Worm (Caenorhabditis elegans) whole organism, late embryonic: ENCODE results near the gene somi-1.

Source experiments
- C08G9.2 ChIP-seq: sonication (generic microtip); optimal IDR thresholded peaks from 2 replicates; lab custom pipeline; 2016; ENCODE audit warnings: mild to moderate bottlenecking, missing genetic modification characterization, moderate library complexity, missing compliant biosample characterization
- ahr-1 ChIP-seq: sonication (generic microtip); optimal IDR thresholded peaks from 2 replicates; lab custom pipeline; 2016; ENCODE audit warnings: missing genetic modification characterization, missing compliant biosample characterization
- ceh-14 ChIP-seq: sonication (generic microtip); optimal IDR thresholded peaks from 2 replicates; lab custom pipeline; 2016; ENCODE audit warnings: missing genotype, missing genetic modification characterization, missing compliant biosample characterization
- ceh-19 ChIP-seq: fragments of 200-800 bp; sonication (Bioruptor generic); optimal IDR thresholded peaks from 2 replicates; lab custom pipeline; 2018; ENCODE audit warnings: mild to moderate bottlenecking, missing genetic modification characterization, missing compliant biosample characterization
- ceh-2 ChIP-seq: sonication (generic microtip); optimal IDR thresholded peaks from 2 replicates; lab custom pipeline; 2016; ENCODE audit warnings: missing genotype, missing genetic modification characterization, missing compliant biosample characterization
- ceh-22 ChIP-seq: sonication (generic microtip); optimal IDR thresholded peaks from 2 replicates; lab custom pipeline; 2017; ENCODE audit warnings: missing biosample characterization, missing genetic modification characterization
- ceh-31 ChIP-seq: sonication (generic microtip); optimal IDR thresholded peaks from 2 replicates; lab custom pipeline; 2016; ENCODE audit warnings: missing genetic modification characterization, missing compliant biosample characterization
- ceh-9 ChIP-seq: sonication (generic microtip); optimal IDR thresholded peaks from 2 replicates; lab custom pipeline; 2016; ENCODE audit warnings: mild to moderate bottlenecking, missing genetic modification characterization, inconsistent platforms, missing compliant biosample characterization
- dve-1 ChIP-seq: sonication (generic microtip); optimal IDR thresholded peaks from 2 replicates; lab custom pipeline; 2017; ENCODE audit warnings: antibody characterized with exemption, mild to moderate bottlenecking, missing genetic modification characterization, missing compliant biosample characterization
- elt-4 ChIP-seq: sonication (generic microtip); optimal IDR thresholded peaks from 2 replicates; lab custom pipeline; 2016; ENCODE audit warnings: missing genetic modification characterization, missing compliant biosample characterization
- ets-4 ChIP-seq: sonication (generic microtip); optimal IDR thresholded peaks from 2 replicates; lab custom pipeline; 2016; ENCODE audit warnings: missing genetic modification characterization, missing compliant biosample characterization
- fax-1 ChIP-seq: sonication (generic microtip); optimal IDR thresholded peaks from 2 replicates; lab custom pipeline; 2016; ENCODE audit warnings: missing genotype, missing genetic modification characterization, missing compliant biosample characterization
- fkh-6 ChIP-seq: sonication (generic microtip); optimal IDR thresholded peaks from 2 replicates; lab custom pipeline; 2016; ENCODE audit warnings: missing genetic modification characterization, missing compliant biosample characterization
- gmeb-2 ChIP-seq: sonication (generic microtip); optimal IDR thresholded peaks from 2 replicates; lab custom pipeline; 2016; ENCODE audit warnings: missing genetic modification characterization, inconsistent platforms, missing compliant biosample characterization
- hlh-15 ChIP-seq: sonication (generic microtip); optimal IDR thresholded peaks from 2 replicates; lab custom pipeline; 2016; ENCODE audit warnings: missing genetic modification characterization, missing compliant biosample characterization
- hlh-6 ChIP-seq: sonication (generic microtip); optimal IDR thresholded peaks from 2 replicates; lab custom pipeline; 2016; ENCODE audit warnings: missing genotype, missing genetic modification characterization, missing compliant biosample characterization
- hlh-8 ChIP-seq: sonication (generic microtip); optimal IDR thresholded peaks from 2 replicates; lab custom pipeline; 2016; ENCODE audit warnings: missing genotype, missing genetic modification characterization, missing compliant biosample characterization
- lim-6 ChIP-seq: sonication (generic microtip); optimal IDR thresholded peaks from 2 replicates; lab custom pipeline; 2016; ENCODE audit warnings: missing genetic modification characterization, missing compliant biosample characterization
- madf-2 ChIP-seq: sonication (generic microtip); optimal IDR thresholded peaks from 2 replicates; lab custom pipeline; 2017; ENCODE audit warnings: missing genetic modification characterization, missing compliant biosample characterization
- nfya-1 ChIP-seq: sonication (generic microtip); optimal IDR thresholded peaks from 2 replicates; lab custom pipeline; 2017; ENCODE audit warnings: missing genetic modification characterization, mild to moderate bottlenecking, missing compliant biosample characterization, antibody characterized with exemption, moderate library complexity
- pag-3 ChIP-seq: sonication (generic microtip); optimal IDR thresholded peaks from 2 replicates; lab custom pipeline; 2016; ENCODE audit warnings: missing compliant biosample characterization, missing genetic modification characterization, borderline replicate concordance
- pax-1 ChIP-seq: fragments of 150-350 bp; optimal IDR thresholded peaks from 2 replicates; lab custom pipeline; 2014; ENCODE audit warnings: missing biosample characterization, missing genetic modification characterization
- pha-2 ChIP-seq: sonication (generic microtip); optimal IDR thresholded peaks from 2 replicates; lab custom pipeline; 2017; ENCODE audit warnings: mild to moderate bottlenecking, missing genetic modification characterization, missing compliant biosample characterization
- pha-4 ChIP-seq: fragments of 150-350 bp; optimal IDR thresholded peaks from 2 replicates; lab custom pipeline; 2018; ENCODE audit warnings: missing biosample characterization, missing genetic modification reagents, missing genetic modification characterization
- ref-2 ChIP-seq: sonication (generic microtip); optimal IDR thresholded peaks from 2 replicates; lab custom pipeline; 2016; ENCODE audit warnings: missing genetic modification characterization, missing compliant biosample characterization
- rnt-1 ChIP-seq: sonication (generic microtip); optimal IDR thresholded peaks from 2 replicates; lab custom pipeline; 2016; ENCODE audit warnings: missing genetic modification characterization, missing compliant biosample characterization
- syd-9 ChIP-seq: sonication (generic microtip); optimal IDR thresholded peaks from 2 replicates; lab custom pipeline; 2016; ENCODE audit warnings: mild to moderate bottlenecking, missing genetic modification characterization, moderate library complexity, missing compliant biosample characterization
- tbx-7 ChIP-seq: sonication (generic microtip); optimal IDR thresholded peaks from 2 replicates; lab custom pipeline; 2016; ENCODE audit warnings: missing genotype, missing genetic modification characterization, missing compliant biosample characterization
- ttx-3 ChIP-seq: sonication (generic microtip); optimal IDR thresholded peaks from 2 replicates; lab custom pipeline; 2016; ENCODE audit warnings: missing genetic modification reagents, missing genetic modification characterization, missing compliant biosample characterization
- unc-42 ChIP-seq: sonication (generic microtip); optimal IDR thresholded peaks from 2 replicates; lab custom pipeline; 2016; ENCODE audit warnings: missing genotype, missing genetic modification characterization, missing compliant biosample characterization
- unc-86 ChIP-seq: sonication (generic microtip); optimal IDR thresholded peaks from 2 replicates; lab custom pipeline; 2016; ENCODE audit warnings: missing genetic modification characterization, missing compliant biosample characterization
- zip-5 ChIP-seq: sonication (generic microtip); optimal IDR thresholded peaks from 2 replicates; lab custom pipeline; 2016; ENCODE audit warnings: missing genetic modification characterization, missing compliant biosample characterization

Gene somi-1

DNA sequence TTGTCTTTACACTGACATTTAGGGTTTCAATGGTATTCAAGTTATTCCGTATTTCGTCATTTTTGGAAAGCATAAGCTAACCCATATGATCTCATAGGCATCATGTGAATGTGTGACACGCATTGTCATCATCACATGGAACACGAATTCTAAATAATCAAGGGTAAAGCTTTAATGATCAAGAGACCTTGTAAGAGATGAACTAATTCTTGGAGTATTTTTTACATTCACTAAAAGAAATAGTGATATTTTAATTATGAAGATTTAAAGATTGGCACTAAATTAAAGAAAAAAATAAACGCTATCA lies 20.8 kb upstream of the somi-1 start:
- TF ChIP-seq madf-2, result no peak
- TF ChIP-seq hlh-8, result no peak
- no peak for TF ChIP-seq fax-1 (tag; lab: Kevin White, UChicago)
- no peak for TF ChIP-seq pha-4 (tag; lab: Kevin White, UChicago)
- no peak for TF ChIP-seq elt-4 (tag; lab: Kevin White, UChicago)
- TF ChIP-seq ttx-3, result no peak
- no peak for TF ChIP-seq ceh-2
- TF ChIP-seq tbx-7, result no peak
- TF ChIP-seq ceh-14, result no peak
- no peak for TF ChIP-seq nfya-1 (tag; lab: Kevin White, UChicago)
- no peak for TF ChIP-seq zip-5 (tag; lab: Kevin White, UChicago)
- no peak for TF ChIP-seq ceh-19 (GFP tag; lab: Kevin White, UChicago)
- no peak for TF ChIP-seq pax-1

DNA sequence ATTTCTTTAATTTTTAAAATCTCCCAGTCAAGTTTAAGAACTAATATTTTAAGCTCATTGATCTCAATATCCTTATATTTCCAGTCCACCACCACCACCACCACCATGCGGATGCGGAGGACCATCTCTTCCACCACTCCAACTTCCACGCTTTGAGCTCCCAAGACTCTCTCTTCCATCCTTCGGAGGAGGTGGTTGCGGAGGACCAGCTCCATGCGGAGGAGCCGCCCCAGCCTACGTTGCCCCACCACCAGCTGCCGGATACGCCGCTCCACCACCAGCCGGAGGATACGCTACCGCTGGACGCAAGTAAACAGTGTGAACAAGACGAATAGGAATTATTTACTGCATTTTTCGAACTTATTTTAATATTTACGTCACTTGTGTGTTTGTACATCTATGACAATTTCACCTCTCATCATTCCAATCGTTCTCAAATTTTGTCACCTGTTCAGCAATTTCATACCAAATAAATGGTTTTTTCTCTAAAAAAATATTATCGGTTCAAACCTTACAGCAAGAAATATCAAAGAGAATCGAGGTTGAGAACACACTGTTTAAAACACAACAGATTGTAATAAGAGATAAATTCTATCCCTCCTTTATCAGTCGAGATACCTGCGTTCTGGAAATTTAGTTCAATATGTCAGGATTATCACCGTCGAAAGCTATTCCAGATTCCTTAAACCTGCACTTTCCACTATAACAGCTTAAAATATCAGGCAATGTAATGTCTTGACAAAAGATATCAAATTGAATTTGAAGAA lies 20.2 kb upstream of the somi-1 start:
- TF ChIP-seq hlh-6 (tag; lab: Kevin White, UChicago) (no peak), ceh-19 (GFP tag; lab: Kevin White, UChicago) (peak; percentile 17), fkh-6 (tag; lab: Kevin White, UChicago) (peak; percentile 5)

- TF ChIP-seq ceh-22 (no peak), ets-4 (tag; lab: Kevin White, UChicago) (no peak), pag-3 (no peak)
Observed at ce11 chrV:13410688-13411087, 19.5 kb upstream of the somi-1 start, which contains the start of gene F53F1.4. Gene F53F1.4 (plus strand): TSS chrV:13411077.

ce11 chrV:13409089-13409488 lies 17.9 kb upstream of the somi-1 start:
- TF ChIP-seq ceh-14, result peak; percentile 66
- TF ChIP-seq C08G9.2 (tag; lab: Kevin White, UChicago), result peak; percentile 57
- no peak for TF ChIP-seq fax-1 (tag; lab: Kevin White, UChicago)
- TF ChIP-seq zip-5 (tag; lab: Kevin White, UChicago), result peak; percentile 11
- peak; percentile 26 for TF ChIP-seq ref-2
- TF ChIP-seq ceh-22, result no peak
- peak; percentile 37 for TF ChIP-seq tbx-7
- peak; percentile 12 for TF ChIP-seq unc-42
- TF ChIP-seq ceh-9 (tag; lab: Kevin White, UChicago), result no peak
- TF ChIP-seq ceh-2, result peak; percentile 52
- TF ChIP-seq ceh-31 (tag; lab: Kevin White, UChicago), result peak; percentile 61
- no peak for TF ChIP-seq ahr-1 (tag; lab: Kevin White, UChicago)

DNA sequence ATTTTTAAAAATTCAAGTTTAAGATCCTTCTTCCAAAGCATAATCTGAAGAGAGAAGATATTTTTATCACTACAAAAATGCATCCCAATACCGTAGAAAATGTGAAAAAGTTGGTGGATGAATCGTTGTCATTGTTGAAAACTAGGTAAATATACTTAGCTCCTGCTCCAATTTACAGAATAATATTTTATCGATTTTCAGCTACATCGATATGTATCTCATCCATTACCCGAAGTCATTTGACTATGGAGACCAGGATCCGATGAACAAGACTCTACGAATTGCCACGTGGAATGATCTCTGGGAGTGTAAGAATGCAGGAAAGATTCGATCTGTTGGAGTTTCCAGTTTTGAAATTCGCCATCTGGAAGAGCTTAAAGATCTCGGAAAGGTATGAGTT lies 17.2 kb upstream of the somi-1 start:
- no peak for TF ChIP-seq gmeb-2 (tag; lab: Kevin White, UChicago)

DNA sequence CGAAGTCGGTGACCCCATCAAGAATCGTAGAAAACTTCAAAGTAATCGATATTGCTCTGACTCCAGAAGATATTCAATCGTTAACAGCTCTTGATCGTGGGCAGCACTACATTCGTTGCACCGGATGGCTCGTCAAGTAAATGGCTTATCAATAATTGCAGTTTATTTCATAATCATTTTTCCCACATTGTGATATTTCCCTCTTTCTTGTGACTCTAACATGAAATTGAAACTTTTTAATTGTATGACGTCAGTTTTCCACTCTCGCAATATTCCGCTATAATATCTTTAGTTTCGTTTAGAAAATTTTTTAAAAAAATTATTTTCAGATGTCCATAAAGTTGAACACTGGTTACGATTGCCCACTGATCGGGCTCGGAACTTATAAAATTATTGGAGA lies 16.7 kb upstream of the somi-1 start, which contains the start of gene F53F1.3:
TSS of gene F53F1.3 (plus strand) at position 330 of the 400 bp plus-strand sequence.
- no peak for TF ChIP-seq pha-2
- TF ChIP-seq ceh-2, result no peak
- no peak for TF ChIP-seq syd-9
- no peak for TF ChIP-seq fkh-6 (tag; lab: Kevin White, UChicago)
- no peak for TF ChIP-seq unc-86 (tag; lab: Kevin White, UChicago)
- no peak for TF ChIP-seq hlh-15 (tag; lab: Kevin White, UChicago)
- no peak for TF ChIP-seq dve-1 (tag; lab: Kevin White, UChicago)
- TF ChIP-seq elt-4 (tag; lab: Kevin White, UChicago), result no peak
- no peak for TF ChIP-seq rnt-1 (tag; lab: Kevin White, UChicago)
- no peak for TF ChIP-seq lim-6
